Fruit fly (Drosophila melanogaster): ENCODE measurements around the gene Lectin-galC1.

dm6 chr2L:19414233-19414749, 3.0 kb upstream of the Lectin-galC1 start:
- TF ChIP-seq h (optimal IDR thresholded peaks at IDR 0.05) (no peak), psq (optimal IDR thresholded peaks at IDR 0.05) (no peak), Sin3A (optimal IDR thresholded peaks at IDR 0.05) (no peak), Myc (optimal IDR thresholded peaks at IDR 0.05) (no peak)
